Fruit fly (Drosophila melanogaster) Kc167 (cell line): ENCODE data around the gene CG42335.

Experiments
- Myc ChIP-seq: fragments of >200 bp; optimal IDR thresholded peaks from 2 replicates; lab custom pipeline; 2017; ENCODE audit warnings: missing external identifiers
- Sin3A ChIP-seq: fragments of >200 bp; optimal IDR thresholded peaks from 2 replicates; lab custom pipeline; 2018; ENCODE audit warnings: missing external identifiers
- h ChIP-seq: fragments of >200 bp; optimal IDR thresholded peaks from 3 replicates; lab custom pipeline; 2018; ENCODE audit warnings: missing external identifiers
- insv ChIP-seq: fragments of >200 bp; optimal IDR thresholded peaks from 3 replicates; lab custom pipeline; 2018; ENCODE audit warnings: missing external identifiers
- psq ChIP-seq: fragments of >200 bp; optimal IDR thresholded peaks from 2 replicates; lab custom pipeline; 2017; ENCODE audit warnings: missing external identifiers
- ttk ChIP-seq: sonication (Bioruptor generic); optimal IDR thresholded peaks from 2 replicates; lab custom pipeline; 2017; ENCODE audit warnings: missing external identifiers

The CG42335 gene

DNA sequence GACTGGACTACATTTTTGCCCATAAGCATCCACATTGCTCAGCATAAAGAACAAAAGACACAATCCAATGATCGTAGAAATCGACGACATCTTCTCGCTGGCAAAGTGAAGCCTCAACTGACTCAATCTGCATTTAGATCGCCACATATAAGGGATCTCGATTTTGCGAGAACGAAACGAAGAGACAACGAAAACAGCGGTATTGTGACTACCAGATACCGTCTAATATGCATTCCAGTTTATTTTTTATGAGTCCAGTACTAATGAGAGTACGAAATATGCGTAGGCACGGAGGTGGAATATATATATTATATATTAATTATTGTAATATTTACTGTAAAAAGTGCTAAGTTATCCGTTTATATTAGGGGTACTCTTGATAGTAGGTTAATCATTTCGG is 19.6 kb upstream of the CG42335 start, which contains the start of gene CG34034:
Gene CG34034 (minus strand): TSS at position 101 of the 400 bp plus-strand sequence.
- TF ChIP-seq psq (lab: Kevin White, UChicago) = no peak
- no peak for TF ChIP-seq h (lab: Kevin White, UChicago)
- no peak for TF ChIP-seq ttk
- TF ChIP-seq insv (lab: Kevin White, UChicago) = no peak
- TF ChIP-seq Sin3A (lab: Kevin White, UChicago) = no peak
- no peak for TF ChIP-seq Myc

- no peak for TF ChIP-seq ttk
- no peak for TF ChIP-seq Sin3A (lab: Kevin White, UChicago)
- no peak for TF ChIP-seq Myc
- TF ChIP-seq h (lab: Kevin White, UChicago) = no peak
- TF ChIP-seq psq (lab: Kevin White, UChicago) = no peak
Measured at dm6 chr3R:21739750-21740319, 18.7 kb upstream of the CG42335 start, which contains the start of gene CG5849. CG5849 (plus strand) TSS chr3R:21740105.

DNA sequence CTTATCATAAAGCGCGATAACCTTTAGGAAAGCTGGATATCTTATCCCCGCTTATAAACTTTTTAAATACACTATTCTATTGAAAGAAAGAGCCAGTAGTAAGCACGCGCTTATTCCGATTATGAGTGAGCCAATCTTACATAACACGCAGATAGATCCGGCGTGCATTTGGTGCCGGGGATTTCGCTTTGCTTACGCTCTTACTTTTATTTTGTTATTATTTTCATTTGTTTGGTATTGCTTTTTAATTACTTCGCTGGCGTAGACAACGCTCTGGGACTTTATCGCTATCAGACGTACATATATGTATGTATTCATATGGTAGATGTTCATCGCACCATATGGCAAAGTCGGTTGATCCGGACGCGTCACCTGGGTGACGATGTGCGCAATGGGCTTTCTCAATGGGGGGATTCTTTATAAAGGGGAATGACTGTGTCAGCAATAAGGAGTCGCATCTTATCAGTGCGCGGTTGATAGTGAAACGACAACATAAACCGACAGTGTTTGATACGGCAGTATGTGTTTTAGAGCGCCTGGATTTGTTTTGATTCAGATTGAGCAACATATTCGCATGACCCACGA is 17.7 kb upstream of the CG42335 start:
- no peak for TF ChIP-seq Myc
- TF ChIP-seq ttk = no peak
- TF ChIP-seq h (lab: Kevin White, UChicago) = no peak
- TF ChIP-seq insv (lab: Kevin White, UChicago) = no peak
- no peak for TF ChIP-seq psq (lab: Kevin White, UChicago)
- no peak for TF ChIP-seq Sin3A (lab: Kevin White, UChicago)

dm6 chr3R:21744988-21745387 is 13.6 kb upstream of the CG42335 start, which contains the start of gene CG31343:
CG31343 (plus strand) TSS chr3R:21745266.
- TF ChIP-seq ttk (no peak), Myc (no peak), Sin3A (lab: Kevin White, UChicago) (no peak), psq (lab: Kevin White, UChicago) (no peak), h (lab: Kevin White, UChicago) (no peak), insv (lab: Kevin White, UChicago) (no peak)

- TF ChIP-seq psq (lab: Kevin White, UChicago) (no peak), h (lab: Kevin White, UChicago) (no peak)
Measured at dm6 chr3R:21745887-21746286, 12.7 kb upstream of the CG42335 start.

dm6 chr3R:21748954-21749920 is 9.3 kb upstream of the CG42335 start, which contains the start of gene CG31233:
CG31233 (plus strand) TSS chr3R:21749853.
- no peak for TF ChIP-seq Myc
- no peak for TF ChIP-seq insv (lab: Kevin White, UChicago)
- TF ChIP-seq Sin3A (lab: Kevin White, UChicago) = no peak
- TF ChIP-seq h (lab: Kevin White, UChicago) = no peak
- TF ChIP-seq psq (lab: Kevin White, UChicago) = no peak
- TF ChIP-seq ttk = no peak

DNA sequence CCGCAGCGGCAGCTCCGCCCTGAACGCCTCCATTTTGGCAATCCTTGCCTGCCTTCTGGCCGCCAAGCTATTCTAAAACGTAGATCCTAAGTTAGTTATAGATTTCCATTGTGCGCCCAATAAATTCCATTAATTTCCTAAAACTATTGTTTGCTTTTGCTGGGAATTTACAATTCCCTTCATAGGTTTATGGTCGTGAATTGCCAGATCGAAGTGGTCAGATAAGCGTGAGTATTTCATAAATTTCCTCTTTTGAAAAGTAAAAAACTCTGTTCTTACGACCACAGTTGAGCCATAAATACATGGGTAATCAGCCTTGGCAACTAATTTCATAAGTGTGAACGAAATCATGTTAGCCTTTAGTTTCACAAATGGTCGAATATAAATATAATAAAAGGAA is 5.5 kb upstream of the CG42335 start:
- TF ChIP-seq psq (lab: Kevin White, UChicago) = no peak
- TF ChIP-seq h (lab: Kevin White, UChicago) = no peak
- TF ChIP-seq Myc = no peak
- TF ChIP-seq insv (lab: Kevin White, UChicago) = no peak
- no peak for TF ChIP-seq ttk
- no peak for TF ChIP-seq Sin3A (lab: Kevin White, UChicago)

- TF ChIP-seq psq (lab: Kevin White, UChicago) (no peak), insv (lab: Kevin White, UChicago) (no peak), h (lab: Kevin White, UChicago) (no peak), ttk (no peak), Sin3A (lab: Kevin White, UChicago) (no peak)
Measured at dm6 chr3R:21753974-21754373, 4.6 kb upstream of the CG42335 start, which contains the start of gene CG31198. CG31198 (plus strand) TSS chr3R:21754324.

dm6 chr3R:21757550-21757949 is 1.0 kb upstream of the CG42335 start:
- TF ChIP-seq Myc (no peak), Sin3A (lab: Kevin White, UChicago) (no peak), ttk (no peak), psq (lab: Kevin White, UChicago) (no peak), insv (lab: Kevin White, UChicago) (no peak), h (lab: Kevin White, UChicago) (no peak)

DNA sequence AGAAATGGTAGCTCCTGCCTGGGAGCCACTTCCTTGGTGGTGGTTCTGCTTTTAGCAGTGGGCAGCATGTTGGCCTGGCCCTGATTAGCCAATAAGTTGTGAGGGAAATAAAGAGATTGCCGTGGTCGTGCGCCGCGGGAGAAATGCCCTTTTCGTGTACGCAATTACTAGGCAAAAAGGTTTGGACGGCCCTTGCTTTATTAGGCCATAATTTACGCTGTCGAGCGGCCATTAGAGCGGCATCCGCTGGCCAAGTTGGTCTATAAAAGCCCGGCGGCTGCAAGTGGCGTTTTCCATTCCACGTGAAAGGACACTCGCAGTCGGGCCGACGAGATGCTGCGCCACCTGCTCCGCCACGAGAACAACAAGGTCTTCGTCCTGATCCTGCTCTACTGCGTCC is 10.7 kb downstream of the CG42335 start, which contains the start of gene Burs:
Gene Burs (plus strand): TSS at position 301 of the 400 bp plus-strand sequence.
- TF ChIP-seq Sin3A (lab: Kevin White, UChicago) = no peak

dm6 chr3R:21775766-21776165 is 17.2 kb downstream of the CG42335 start, which contains the start of the genes GABA-B-R2 and CG6800:
GABA-B-R2 (minus strand) TSS chr3R:21775840.
CG6800 (plus strand) TSS chr3R:21776138.
- TF ChIP-seq Sin3A (lab: Kevin White, UChicago) (no peak), ttk (no peak), psq (lab: Kevin White, UChicago) (no peak), Myc (no peak), insv (lab: Kevin White, UChicago) (no peak), h (lab: Kevin White, UChicago) (no peak)

DNA sequence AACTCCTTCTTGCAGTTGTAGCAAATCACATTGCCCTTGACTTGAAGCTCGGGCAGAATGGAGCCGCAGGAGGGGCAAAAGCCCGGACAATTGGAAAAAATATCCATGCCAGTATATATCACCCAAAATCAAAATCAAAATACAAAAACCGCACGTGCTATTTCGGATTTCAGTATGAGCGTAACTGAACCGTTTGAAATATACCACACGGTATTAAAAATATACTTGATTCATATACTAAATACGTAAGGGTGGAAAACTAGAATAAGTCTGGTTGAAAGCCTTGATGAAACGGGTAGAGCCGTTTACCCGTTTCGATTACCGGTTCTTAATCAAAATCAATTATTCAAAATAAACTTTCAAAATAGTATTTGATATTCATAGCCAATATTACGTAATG is 19.1 kb downstream of the CG42335 start, which contains the start of gene Polr1H:
Gene Polr1H (minus strand): TSS at position 188 of the 400 bp plus-strand sequence.
- TF ChIP-seq psq (lab: Kevin White, UChicago) (no peak), insv (lab: Kevin White, UChicago) (no peak), h (lab: Kevin White, UChicago) (no peak), Myc (no peak), ttk (no peak), Sin3A (lab: Kevin White, UChicago) (no peak)
